Fruit fly (Drosophila melanogaster): ENCODE results near the gene btl.

Gene btl

DNA sequence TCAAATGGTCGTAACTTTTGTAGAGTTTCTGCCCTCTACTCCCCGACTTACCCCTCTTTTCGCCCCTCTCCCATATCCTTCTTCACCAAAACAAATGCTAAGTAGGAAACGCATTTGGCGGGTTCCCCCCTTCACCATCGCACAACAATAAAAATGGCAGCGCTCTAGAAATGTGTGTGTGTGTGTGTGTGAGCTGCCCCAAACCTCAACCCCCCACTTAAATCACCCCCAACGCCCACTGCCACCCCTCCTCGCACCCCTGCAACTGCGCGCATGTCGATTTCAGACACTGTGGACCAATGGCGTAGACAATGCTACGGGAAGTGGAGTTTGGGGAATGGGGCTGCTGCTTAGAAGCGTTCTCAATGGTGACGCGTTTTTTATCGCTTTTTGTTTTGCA, 34.3 kb downstream of the btl start (continued):
- no peak for TF ChIP-seq grau (tag; optimal IDR thresholded peaks at IDR 0.05)
- peak; percentile 90 for TF ChIP-seq Nf-YB (GFP tag; optimal IDR thresholded peaks at IDR 0.05)
- no peak for TF ChIP-seq cad (GFP tag; optimal IDR thresholded peaks at IDR 0.05)
- TF ChIP-seq chm (GFP tag; IDR thresholded peaks at IDR 0.05) = no peak

DNA sequence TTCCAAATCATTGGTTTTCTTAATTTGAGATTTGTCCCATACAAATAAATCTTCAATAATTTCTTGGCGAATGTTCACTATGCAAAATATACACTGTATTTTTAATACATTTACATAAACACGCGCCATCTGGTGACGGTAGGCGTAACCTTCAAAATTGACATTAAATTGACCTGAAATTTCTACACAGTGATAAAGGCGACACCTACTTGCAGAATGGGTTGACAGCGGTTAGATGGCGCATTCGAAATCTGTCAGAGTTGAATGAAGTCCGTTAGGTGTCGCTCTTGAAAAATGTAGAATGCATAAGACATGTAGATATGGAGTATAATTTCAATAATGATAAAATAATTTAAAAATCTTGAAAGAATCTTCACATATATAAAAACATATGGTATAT, 35.8 kb downstream of the btl start:
- peak; percentile 45; the same call in 1 of the 2 replicates for TF ChIP-seq CG6689 (GFP tag; IDR thresholded peaks at IDR 0.05)
- TF ChIP-seq pho (GFP tag; optimal IDR thresholded peaks at IDR 0.05) = peak; percentile 82
- TF ChIP-seq gcm (GFP tag; optimal IDR thresholded peaks at IDR 0.05) = peak; percentile 44
- TF ChIP-seq pfk (GFP tag; optimal IDR thresholded peaks at IDR 0.05) = peak; percentile 9
- TF ChIP-seq tap (tag; optimal IDR thresholded peaks at IDR 0.05) = no peak
- TF ChIP-seq trem (tag; optimal IDR thresholded peaks at IDR 0.05) = peak; percentile 66
- peak; percentile 81 for TF ChIP-seq CG4424 (GFP tag; optimal IDR thresholded peaks at IDR 0.05)
- TF ChIP-seq az2 (GFP tag; optimal IDR thresholded peaks at IDR 0.05) = peak; percentile 86
- TF ChIP-seq ken (GFP tag; IDR thresholded peaks at IDR 0.05) = peak; percentile 86
- peak; percentile 83 for TF ChIP-seq NfI (GFP tag; optimal IDR thresholded peaks at IDR 0.05)
- TF ChIP-seq CG2129 (GFP tag; IDR thresholded peaks at IDR 0.05; ENCODE audit: partially characterized antibody) = no peak
- TF ChIP-seq CG1792 (GFP tag; optimal IDR thresholded peaks at IDR 0.05) = peak; percentile 51
- TF ChIP-seq Six4 (GFP tag; optimal IDR thresholded peaks at IDR 0.05) = peak; percentile 55
- TF ChIP-seq aop (GFP tag; IDR thresholded peaks at IDR 0.05) = no peak
- 0 out of 2 replicates have a peak, but pooled peaks have one; percentile 15 for TF ChIP-seq MBD-R2 (GFP tag; IDR thresholded peaks at IDR 0.05)
- no peak for TF ChIP-seq Trl (optimal IDR thresholded peaks at IDR 0.05)
- TF ChIP-seq Trl (GFP tag; optimal IDR thresholded peaks at IDR 0.05) = peak; percentile 89
- TF ChIP-seq CG13296 (GFP tag; optimal IDR thresholded peaks at IDR 0.05) = no peak
- peak; percentile 16 for TF ChIP-seq CG33557 (GFP tag; optimal IDR thresholded peaks at IDR 0.05)
- peak; percentile 86 for TF ChIP-seq Bgb (GFP tag; IDR thresholded peaks at IDR 0.05; ENCODE audit: partially characterized antibody)
- TF ChIP-seq CG1024 (GFP tag; IDR thresholded peaks at IDR 0.05) = peak; percentile 75
- peak; percentile 41 for TF ChIP-seq CG15514 (GFP tag; optimal IDR thresholded peaks at IDR 0.05)
- no peak for TF ChIP-seq vnd (GFP tag; IDR thresholded peaks at IDR 0.05; ENCODE audit: partially characterized antibody)
- no peak for TF ChIP-seq bbx (GFP tag; IDR thresholded peaks at IDR 0.05; ENCODE audit: partially characterized antibody)
- TF ChIP-seq CG4820 (GFP tag; optimal IDR thresholded peaks at IDR 0.05) = peak; percentile 77
- TF ChIP-seq CG14965 (GFP tag; optimal IDR thresholded peaks at IDR 0.05; ENCODE audit: borderline replicate concordance) = peak; percentile 97
- TF ChIP-seq ems (GFP tag; optimal IDR thresholded peaks at IDR 0.05) = peak; percentile 65
- TF ChIP-seq CG2678 (tag; optimal IDR thresholded peaks at IDR 0.05) = peak; percentile 59
- no peak; the same call in 1 of the 2 replicates for TF ChIP-seq Ravus (GFP tag; IDR thresholded peaks at IDR 0.05)
- no peak for TF ChIP-seq CG4360 (GFP tag; IDR thresholded peaks at IDR 0.05)
- peak; percentile 19 for TF ChIP-seq CG17568 (GFP tag; optimal IDR thresholded peaks at IDR 0.05)
- peak; percentile 79 for TF ChIP-seq CG8765 (GFP tag; IDR thresholded peaks at IDR 0.05)
- peak; percentile 66 for TF ChIP-seq D19A (tag; optimal IDR thresholded peaks at IDR 0.05)
- peak; percentile 51 for TF ChIP-seq Fer2 (tag; optimal IDR thresholded peaks at IDR 0.05)
- peak; percentile 47 for TF ChIP-seq Nf-YC (tag; optimal IDR thresholded peaks at IDR 0.05)
- peak; percentile 54 for TF ChIP-seq ash1 (GFP tag; optimal IDR thresholded peaks at IDR 0.05)
- TF ChIP-seq CG9797 (GFP tag; optimal IDR thresholded peaks at IDR 0.05) = no peak
- TF ChIP-seq CG7963 (GFP tag; IDR thresholded peaks at IDR 0.05; ENCODE audit: partially characterized antibody) = no peak
- TF ChIP-seq maf-S (GFP tag; optimal IDR thresholded peaks at IDR 0.05) = peak; percentile 87
- peak; percentile 44; the same call in 1 of the 2 replicates for TF ChIP-seq Taf1 (GFP tag; IDR thresholded peaks at IDR 0.05)
- peak; percentile 23 for TF ChIP-seq CG12104 (GFP tag; optimal IDR thresholded peaks at IDR 0.05)
- TF ChIP-seq mld (GFP tag; IDR thresholded peaks at IDR 0.05; ENCODE audit: partially characterized antibody) = no peak
- TF ChIP-seq CG7839 (tag; optimal IDR thresholded peaks at IDR 0.05) = peak; percentile 82
- TF ChIP-seq dmrt99B (tag; optimal IDR thresholded peaks at IDR 0.05) = peak; percentile 29
- TF ChIP-seq Drgx (GFP tag; IDR thresholded peaks at IDR 0.05) = no peak
